Worm (Caenorhabditis elegans) whole organism, L2 larva: ENCODE data around the gene col-129.

ENCODE experiments used
- ama-1 ChIP-seq: fragments of 150-350 bp; optimal IDR thresholded peaks from 2 replicates; lab custom pipeline; 2018; ENCODE audit warnings: inconsistent platforms
- nhr-11 ChIP-seq: fragments of 150-350 bp; optimal IDR thresholded peaks from 2 replicates; lab custom pipeline; 2014; ENCODE audit warnings: missing biosample characterization, missing genetic modification characterization
- unc-39 ChIP-seq: fragments of 150-350 bp; optimal IDR thresholded peaks from 2 replicates; lab custom pipeline; 2014; ENCODE audit warnings: missing biosample characterization, missing genetic modification characterization
- zag-1 ChIP-seq: fragments of 150-350 bp; optimal IDR thresholded peaks from 2 replicates; lab custom pipeline; 2014; ENCODE audit warnings: missing biosample characterization, missing genetic modification characterization

DNA sequence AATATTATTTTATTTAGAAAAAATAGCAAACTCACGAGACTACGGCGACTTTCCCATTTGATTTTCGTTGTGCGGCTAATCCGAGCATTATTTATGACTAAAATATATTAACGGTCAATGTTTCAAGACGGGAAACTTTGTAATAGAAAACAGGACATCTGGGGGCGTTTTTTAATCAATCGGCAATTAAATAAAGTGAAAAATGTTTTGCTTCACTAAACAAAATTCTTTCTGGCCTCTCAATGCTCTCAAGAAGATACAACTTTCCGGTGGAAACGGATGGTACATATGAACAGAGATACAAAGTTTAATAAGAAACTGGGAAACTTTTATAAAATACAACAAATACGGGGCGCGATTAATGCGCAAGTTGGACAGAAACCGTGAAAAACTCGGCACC is 40.6 kb upstream of the col-129 start, which contains the start of gene B0001.2:
- TF ChIP-seq ama-1 (no peak), unc-39 (tag; lab: Kevin White, UChicago) (no peak), zag-1 (tag; lab: Kevin White, UChicago) (no peak), nhr-11 (tag; lab: Kevin White, UChicago) (no peak)
